Fruit fly (Drosophila melanogaster): ENCODE data around the gene CG5397.

CG5397 gene

DNA sequence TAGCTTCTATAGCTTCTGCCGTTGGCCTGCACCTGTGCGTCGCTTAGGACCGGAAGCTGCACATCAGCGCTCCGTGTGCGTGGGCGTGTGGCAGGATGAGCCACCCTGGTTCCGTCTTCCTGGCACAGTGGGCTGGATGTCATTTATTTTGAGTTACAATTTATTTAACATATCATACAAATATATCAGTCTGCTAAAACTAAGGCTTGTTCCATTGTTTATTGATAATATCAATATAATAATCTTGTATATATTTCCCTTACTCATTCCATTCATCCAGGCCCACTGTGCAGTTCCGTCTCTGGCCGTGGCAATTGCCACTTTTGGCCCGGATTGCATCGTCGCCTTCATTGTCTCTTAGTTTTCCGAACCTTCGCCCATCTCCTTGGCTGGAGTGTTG is 25.4 kb upstream of the CG5397 start (continued):
- TF ChIP-seq CG9876 (GFP tag; optimal IDR thresholded peaks at IDR 0.05) = no peak
- no peak for TF ChIP-seq Bdp1 (GFP tag; optimal IDR thresholded peaks at IDR 0.05)
- peak; percentile 65 for TF ChIP-seq Med (GFP tag)
- TF ChIP-seq cato (GFP tag; optimal IDR thresholded peaks at IDR 0.05; ENCODE audit: borderline replicate concordance) = no peak
- no peak for TF ChIP-seq da (GFP tag; optimal IDR thresholded peaks at IDR 0.05)
- TF ChIP-seq Myb (GFP tag; optimal IDR thresholded peaks at IDR 0.05) = no peak
- no peak for TF ChIP-seq inv (GFP tag; IDR thresholded peaks at IDR 0.05; ENCODE audit: partially characterized antibody)
- peak; percentile 52 for TF ChIP-seq CG31441 (GFP tag; IDR thresholded peaks at IDR 0.05)
- TF ChIP-seq CG13424 (tag; optimal IDR thresholded peaks at IDR 0.05) = peak; percentile 37
- TF ChIP-seq lilli (GFP tag; optimal IDR thresholded peaks at IDR 0.05) = peak; percentile 28
- TF ChIP-seq pfk (GFP tag; optimal IDR thresholded peaks at IDR 0.05) = no peak
- TF ChIP-seq BEAF-32 (GFP tag; optimal IDR thresholded peaks at IDR 0.05) = no peak
- no peak for TF ChIP-seq Pdp1 (GFP tag; optimal IDR thresholded peaks at IDR 0.05)
- no peak for TF ChIP-seq CG16813 (GFP tag; IDR thresholded peaks at IDR 0.05; ENCODE audit: partially characterized antibody)
- no peak for TF ChIP-seq CG34224 (GFP tag; IDR thresholded peaks at IDR 0.05; ENCODE audit: partially characterized antibody)
- no peak for TF ChIP-seq kay (GFP tag; optimal IDR thresholded peaks at IDR 0.05)
- no peak for TF ChIP-seq nom (GFP tag; optimal IDR thresholded peaks at IDR 0.05)
- TF ChIP-seq ash1 (GFP tag; optimal IDR thresholded peaks at IDR 0.05) = no peak
- 0 out of 2 replicates have a peak, but pooled peaks have one; percentile 14 for TF ChIP-seq CG11696 (GFP tag; IDR thresholded peaks at IDR 0.05)
- 0 out of 2 replicates have a peak, but pooled peaks have one; percentile 16 for TF ChIP-seq Gsc (GFP tag; IDR thresholded peaks at IDR 0.05)
- no peak for TF ChIP-seq CG7745 (tag; optimal IDR thresholded peaks at IDR 0.05)
- TF ChIP-seq CG10267 (tag; optimal IDR thresholded peaks at IDR 0.05) = peak; percentile 16
- TF ChIP-seq CG12219 (GFP tag; optimal IDR thresholded peaks at IDR 0.05) = peak; percentile 16
- no peak for TF ChIP-seq bigmax (GFP tag; optimal IDR thresholded peaks at IDR 0.05)
- TF ChIP-seq CG14860 (GFP tag; IDR thresholded peaks at IDR 0.05; ENCODE audit: partially characterized antibody) = no peak
- TF ChIP-seq NK7.1 (GFP tag; optimal IDR thresholded peaks at IDR 0.05) = no peak
- no peak for TF ChIP-seq ERR (GFP tag; optimal IDR thresholded peaks at IDR 0.05)
- TF ChIP-seq CG13775 (GFP tag; optimal IDR thresholded peaks at IDR 0.05) = no peak
- no peak for TF ChIP-seq sd (tag; optimal IDR thresholded peaks at IDR 0.05)
- no peak for TF ChIP-seq odd (GFP tag; optimal IDR thresholded peaks at IDR 0.05)
- TF ChIP-seq CG34422 (GFP tag; IDR thresholded peaks at IDR 0.05) = peak; percentile 33; the same call in 1 of the 3 replicates
- no peak for TF ChIP-seq pho (GFP tag; optimal IDR thresholded peaks at IDR 0.05)
- TF ChIP-seq Dll (GFP tag; IDR thresholded peaks at IDR 0.05; ENCODE audit: partially characterized antibody) = no peak
- no peak for TF ChIP-seq gsb (GFP tag; IDR thresholded peaks at IDR 0.05)
- TF ChIP-seq tll (GFP tag; optimal IDR thresholded peaks at IDR 0.05) = no peak
- peak; percentile 16 for TF ChIP-seq CG3407 (GFP tag; optimal IDR thresholded peaks at IDR 0.05)
- no peak for TF ChIP-seq z (GFP tag; IDR thresholded peaks at IDR 0.05)
- no peak for TF ChIP-seq hth (optimal IDR thresholded peaks at IDR 0.05)
- no peak for TF ChIP-seq Doc3 (GFP tag; IDR thresholded peaks at IDR 0.05; ENCODE audit: partially characterized antibody)
- TF ChIP-seq Rfx (GFP tag; IDR thresholded peaks at IDR 0.05) = 0 out of 2 replicates have a peak, but pooled peaks have one; percentile 36
- no peak for TF ChIP-seq CG6272 (GFP tag; IDR thresholded peaks at IDR 0.05)
- peak; percentile 32 for TF ChIP-seq CG1602 (GFP tag; optimal IDR thresholded peaks at IDR 0.05)
- peak; percentile 28 for TF ChIP-seq Hmr (GFP tag; optimal IDR thresholded peaks at IDR 0.05)
- peak; percentile 17 for TF ChIP-seq Sox100B (GFP tag; optimal IDR thresholded peaks at IDR 0.05)
- peak; percentile 9 for TF ChIP-seq CG10209 (GFP tag; optimal IDR thresholded peaks at IDR 0.05)
- TF ChIP-seq tin (GFP tag; optimal IDR thresholded peaks at IDR 0.05) = peak; percentile 23
- TF ChIP-seq CG17359 (tag; optimal IDR thresholded peaks at IDR 0.05) = peak; percentile 41
- no peak for TF ChIP-seq CG3838 (GFP tag; optimal IDR thresholded peaks at IDR 0.05)
- TF ChIP-seq Dbx (GFP tag; IDR thresholded peaks at IDR 0.05) = 0 out of 3 replicates have a peak, but pooled peaks have one; percentile 39
- TF ChIP-seq CG5245 (GFP tag; optimal IDR thresholded peaks at IDR 0.05) = no peak
